Fruit fly (Drosophila melanogaster) whole organism, embryonic: ENCODE measurements around the gene PH4alphaNE3.

Source experiments
- Ada2b ChIP-seq: fragments of 200-800 bp; sonication (Bioruptor generic); IDR thresholded peaks from 2 replicates; pipeline ENCODE4 v1.3.6; 2022; ENCODE audit warnings: missing biosample characterization, missing genetic modification characterization
- Atf3 ChIP-seq: fragments of 200-800 bp; sonication (Bioruptor generic); optimal IDR thresholded peaks from 3 replicates; lab custom pipeline; 2016; ENCODE audit warnings: missing biosample characterization, missing genetic modification characterization
- CG10654 ChIP-seq: fragments of 200-800 bp; sonication (Bioruptor generic); optimal IDR thresholded peaks from 2 replicates; lab custom pipeline; 2016; ENCODE audit warnings: missing biosample characterization, missing genetic modification characterization
- CG10959 ChIP-seq: fragments of 200-800 bp; sonication (Bioruptor generic); IDR thresholded peaks from 2 replicates; pipeline ENCODE4 v1.3.6; 2022; ENCODE audit warnings: missing biosample characterization, missing genetic modification characterization
- CG11504 ChIP-seq: fragments of 200-800 bp; sonication (Bioruptor generic); optimal IDR thresholded peaks from 3 replicates; lab custom pipeline; 2019; ENCODE audit warnings: missing biosample characterization, mild to moderate bottlenecking, missing genetic modification characterization, moderate library complexity
- CG14014 ChIP-seq: fragments of 200-800 bp; sonication (Bioruptor generic); IDR thresholded peaks from 2 replicates; pipeline ENCODE4 v1.3.6; 2022; ENCODE audit warnings: missing biosample characterization, missing genetic modification characterization
- CG1603 ChIP-seq: fragments of 200-800 bp; sonication (Bioruptor generic); optimal IDR thresholded peaks from 2 replicates; lab custom pipeline; 2019; ENCODE audit warnings: missing biosample characterization, mild to moderate bottlenecking, missing genetic modification characterization, moderate library complexity
- CG17359 ChIP-seq: fragments of 200-800 bp; sonication (Bioruptor generic); optimal IDR thresholded peaks from 3 replicates; lab custom pipeline; 2018; ENCODE audit warnings: missing biosample characterization, mild to moderate bottlenecking, missing genetic modification characterization, moderate library complexity
- CG34376 ChIP-seq: fragments of 200-800 bp; sonication (Bioruptor generic); optimal IDR thresholded peaks from 2 replicates; lab custom pipeline; 2018; ENCODE audit warnings: missing biosample characterization, mild to moderate bottlenecking, missing genetic modification characterization
- CG5180 ChIP-seq: fragments of 200-800 bp; sonication (Bioruptor generic); optimal IDR thresholded peaks from 3 replicates; lab custom pipeline; 2017; ENCODE audit warnings: missing biosample characterization, missing genetic modification characterization, mild to moderate bottlenecking, moderate library complexity, missing genetic modification reagents
- CG6854 ChIP-seq: fragments of 200-800 bp; sonication (Bioruptor generic); optimal IDR thresholded peaks from 3 replicates; lab custom pipeline; 2017; ENCODE audit warnings: missing biosample characterization, mild to moderate bottlenecking, missing genetic modification characterization
- CG8290 ChIP-seq, 3 experiments: fragments of 200-800 bp; sonication (Bioruptor generic); optimal IDR thresholded peaks; 2 replicates each; lab custom pipeline; 2016 to 2019; ENCODE audit warnings: missing biosample characterization in 3 of 3, missing genetic modification characterization in 3 of 3, mild to moderate bottlenecking in 2 of 3, moderate library complexity in 1 of 3
- CoRest ChIP-seq: fragments of 200-800 bp; sonication (Bioruptor generic); optimal IDR thresholded peaks from 3 replicates; lab custom pipeline; 2018; ENCODE audit warnings: missing biosample characterization, mild to moderate bottlenecking, missing genetic modification characterization, moderate library complexity
- D19B ChIP-seq: fragments of 200-800 bp; sonication (Bioruptor generic); optimal IDR thresholded peaks from 2 replicates; lab custom pipeline; 2017; ENCODE audit warnings: missing biosample characterization, mild to moderate bottlenecking, missing genetic modification characterization
- Deaf1 ChIP-seq: fragments of 200-800 bp; optimal IDR thresholded peaks from 3 replicates; lab custom pipeline; 2019; ENCODE audit warnings: missing biosample characterization, mild to moderate bottlenecking, missing genetic modification characterization, moderate library complexity
- E2f1 ChIP-seq: fragments of 200-800 bp; sonication (Bioruptor generic); IDR thresholded peaks from 2 replicates; pipeline ENCODE4 v1.3.6; 2022; ENCODE audit warnings: missing biosample characterization, missing genetic modification characterization
- ERR ChIP-seq: fragments of 200-800 bp; sonication (Bioruptor generic); optimal IDR thresholded peaks from 2 replicates; lab custom pipeline; 2016; ENCODE audit warnings: missing biosample characterization, missing genetic modification characterization
- Fer3 ChIP-seq: fragments of 200-800 bp; sonication (Bioruptor generic); optimal IDR thresholded peaks from 2 replicates; lab custom pipeline; 2018; ENCODE audit warnings: missing biosample characterization, mild to moderate bottlenecking, missing genetic modification characterization, moderate library complexity
- HLHmδ ChIP-seq: fragments of 200-800 bp; sonication (Bioruptor generic); optimal IDR thresholded peaks from 2 replicates; lab custom pipeline; 2018; ENCODE audit warnings: missing biosample characterization, mild to moderate bottlenecking, missing genetic modification characterization, moderate library complexity
- MTF-1 ChIP-seq: fragments of 200-800 bp; sonication (Bioruptor generic); optimal IDR thresholded peaks from 2 replicates; lab custom pipeline; 2018; ENCODE audit warnings: missing biosample characterization, mild to moderate bottlenecking, missing genetic modification characterization, borderline replicate concordance
- Myb ChIP-seq: fragments of 200-800 bp; sonication (Bioruptor generic); optimal IDR thresholded peaks from 2 replicates; lab custom pipeline; 2016; ENCODE audit warnings: missing biosample characterization, missing genetic modification characterization
- Rx ChIP-seq: fragments of 200-800 bp; sonication (Bioruptor generic); IDR thresholded peaks from 2 replicates; pipeline ENCODE4 v1.3.6; 2022; ENCODE audit warnings: missing biosample characterization, missing genetic modification characterization
- Spps ChIP-seq: fragments of 200-800 bp; sonication (Bioruptor generic); optimal IDR thresholded peaks from 2 replicates; lab custom pipeline; 2018; ENCODE audit warnings: missing biosample characterization, mild to moderate bottlenecking, missing genetic modification characterization
- Sry-β ChIP-seq: fragments of 200-800 bp; sonication (Bioruptor generic); optimal IDR thresholded peaks from 2 replicates; lab custom pipeline; 2018; ENCODE audit warnings: missing biosample characterization, mild to moderate bottlenecking, missing genetic modification characterization, moderate library complexity
- Sry-δ ChIP-seq: fragments of 200-800 bp; sonication (Bioruptor generic); optimal IDR thresholded peaks from 2 replicates; lab custom pipeline; 2016; ENCODE audit warnings: missing biosample characterization, missing genetic modification characterization
- Tbp ChIP-seq: fragments of >200 bp; optimal IDR thresholded peaks from 2 replicates; lab custom pipeline; 2018; ENCODE audit warnings: missing biosample characterization, missing genetic modification characterization
- ara ChIP-seq: fragments of 200-800 bp; sonication (Bioruptor generic); IDR thresholded peaks from 2 replicates; pipeline ENCODE4 v1.3.6; 2022; ENCODE audit warnings: missing biosample characterization, missing genetic modification characterization
- ato ChIP-seq: fragments of 200-800 bp; sonication (Bioruptor generic); IDR thresholded peaks from 2 replicates; pipeline ENCODE4 v1.3.6; 2022; ENCODE audit warnings: missing biosample characterization, missing genetic modification characterization; ENCODE audit not compliant: partially characterized antibody
- bcd ChIP-seq: fragments of 200-800 bp; sonication (Bioruptor generic); optimal IDR thresholded peaks from 2 replicates; lab custom pipeline; 2017; ENCODE audit warnings: missing biosample characterization, mild to moderate bottlenecking, missing genetic modification characterization
- bsh ChIP-seq, 2 experiments: fragments of 200-800 bp; sonication (Bioruptor generic); optimal IDR thresholded peaks; 2 replicates each; lab custom pipeline; 2017 to 2018; ENCODE audit warnings: mild to moderate bottlenecking in 2 of 2, missing biosample characterization in 2 of 2, missing genetic modification characterization in 2 of 2, moderate library complexity in 1 of 2
- cato ChIP-seq: fragments of 200-800 bp; sonication (Bioruptor generic); optimal IDR thresholded peaks from 2 replicates; lab custom pipeline; 2016; ENCODE audit warnings: missing biosample characterization, missing genetic modification characterization, borderline replicate concordance
- ci ChIP-seq: fragments of 200-800 bp; sonication (Bioruptor generic); IDR thresholded peaks from 3 replicates; pipeline ENCODE4 v1.3.6; 2022; ENCODE audit warnings: missing biosample characterization, missing genetic modification characterization
- dysf ChIP-seq: fragments of 200-800 bp; sonication (Bioruptor generic); IDR thresholded peaks from 3 replicates; pipeline ENCODE4 v1.3.6; 2022; ENCODE audit warnings: missing biosample characterization, missing genetic modification characterization
- emc ChIP-seq: fragments of 200-800 bp; sonication (Bioruptor generic); optimal IDR thresholded peaks from 2 replicates; lab custom pipeline; 2016; ENCODE audit warnings: missing biosample characterization, missing genetic modification characterization
- esg ChIP-seq: fragments of 200-800 bp; sonication (Bioruptor generic); conservative IDR thresholded peaks from 2 replicates; pipeline ENCODE4 v1.3.6; 2022; ENCODE audit warnings: missing biosample characterization, missing genetic modification characterization
- eyg ChIP-seq: fragments of 200-800 bp; sonication (Bioruptor generic); optimal IDR thresholded peaks from 3 replicates; lab custom pipeline; 2016; ENCODE audit warnings: missing biosample characterization, missing genetic modification characterization
- grn ChIP-seq: fragments of 200-800 bp; sonication (Bioruptor generic); optimal IDR thresholded peaks from 3 replicates; lab custom pipeline; 2017; ENCODE audit warnings: missing biosample characterization, missing genetic modification characterization
- jigr1 ChIP-seq: fragments of 200-800 bp; sonication (Bioruptor generic); IDR thresholded peaks from 3 replicates; pipeline ENCODE4 v1.3.6; 2022; ENCODE audit warnings: missing biosample characterization, missing genetic modification characterization
- kni ChIP-seq: fragments of 200-800 bp; sonication (Bioruptor generic); optimal IDR thresholded peaks from 3 replicates; lab custom pipeline; 2017; ENCODE audit warnings: mild to moderate bottlenecking, missing biosample characterization, missing genetic modification reagents, missing genetic modification characterization
- nom ChIP-seq: fragments of 200-800 bp; sonication (Bioruptor generic); optimal IDR thresholded peaks from 2 replicates; lab custom pipeline; 2017; ENCODE audit warnings: missing biosample characterization, missing genetic modification characterization, mild to moderate bottlenecking, moderate library complexity, missing genetic modification reagents
- pan ChIP-seq, 4 experiments: fragments of >200 bp in 3 of 4; fragments of 200-800 bp in 1 of 4; sonication (Bioruptor generic) in 1 of 4; optimal IDR thresholded peaks in 3 of 4; IDR thresholded peaks in 1 of 4; 2 replicates each; pipeline versions ENCODE4 v1.3.6 to Lab custom; 2017 to 2022; ENCODE audit warnings: missing biosample characterization in 2 of 4, missing genetic modification characterization in 2 of 4, mixed read lengths in 1 of 4
- peb ChIP-seq: fragments of 200-800 bp; sonication (Bioruptor generic); IDR thresholded peaks from 2 replicates; pipeline ENCODE4 v1.3.6; 2022; ENCODE audit warnings: missing biosample characterization, missing genetic modification characterization
- pros ChIP-seq: fragments of 200-800 bp; sonication (Bioruptor generic); optimal IDR thresholded peaks from 3 replicates; lab custom pipeline; 2019; ENCODE audit warnings: missing biosample characterization, mild to moderate bottlenecking, missing genetic modification characterization, moderate library complexity
- repo ChIP-seq: fragments of 200-800 bp; sonication (Bioruptor generic); optimal IDR thresholded peaks from 2 replicates; lab custom pipeline; 2016; ENCODE audit warnings: missing biosample characterization, missing genetic modification characterization
- rib ChIP-seq: fragments of 200-800 bp; sonication (Bioruptor generic); IDR thresholded peaks from 2 replicates; pipeline ENCODE4 v1.3.6; 2022; ENCODE audit warnings: missing biosample characterization, missing genetic modification characterization
- run ChIP-seq: fragments of 200-800 bp; sonication (Bioruptor generic); optimal IDR thresholded peaks from 3 replicates; lab custom pipeline; 2018; ENCODE audit warnings: missing biosample characterization, mild to moderate bottlenecking, missing genetic modification characterization
- trh ChIP-seq: fragments of 200-800 bp; sonication (Bioruptor generic); optimal IDR thresholded peaks from 2 replicates; lab custom pipeline; 2016; ENCODE audit warnings: missing biosample characterization, missing genetic modification characterization
- unpg ChIP-seq: fragments of 200-800 bp; sonication (Bioruptor generic); optimal IDR thresholded peaks from 3 replicates; lab custom pipeline; 2018; ENCODE audit warnings: missing biosample characterization, mild to moderate bottlenecking, missing genetic modification characterization, moderate library complexity

Gene PH4alphaNE3

dm6 chr3R:30561207-30561606 is 42.8 kb upstream of the PH4alphaNE3 start (continued):
- no peak for TF ChIP-seq ato (GFP tag; lab: Robert Waterston, UW)
- peak; percentile 34; the same call in 1 of the 2 replicates for TF ChIP-seq CG14014
- no peak for TF ChIP-seq pan (optimal IDR thresholded peaks at IDR 0.05; lab: Kevin White, UChicago)
- no peak for TF ChIP-seq pan (GFP tag; optimal IDR thresholded peaks at IDR 0.05 in 1 of 2, IDR thresholded peaks at IDR 0.05 in 1 of 2)
- TF ChIP-seq CoRest (tag; lab: Kevin White, UChicago) = no peak
- peak; percentile 10 for TF ChIP-seq CG1603 (tag; lab: Kevin White, UChicago)

DNA sequence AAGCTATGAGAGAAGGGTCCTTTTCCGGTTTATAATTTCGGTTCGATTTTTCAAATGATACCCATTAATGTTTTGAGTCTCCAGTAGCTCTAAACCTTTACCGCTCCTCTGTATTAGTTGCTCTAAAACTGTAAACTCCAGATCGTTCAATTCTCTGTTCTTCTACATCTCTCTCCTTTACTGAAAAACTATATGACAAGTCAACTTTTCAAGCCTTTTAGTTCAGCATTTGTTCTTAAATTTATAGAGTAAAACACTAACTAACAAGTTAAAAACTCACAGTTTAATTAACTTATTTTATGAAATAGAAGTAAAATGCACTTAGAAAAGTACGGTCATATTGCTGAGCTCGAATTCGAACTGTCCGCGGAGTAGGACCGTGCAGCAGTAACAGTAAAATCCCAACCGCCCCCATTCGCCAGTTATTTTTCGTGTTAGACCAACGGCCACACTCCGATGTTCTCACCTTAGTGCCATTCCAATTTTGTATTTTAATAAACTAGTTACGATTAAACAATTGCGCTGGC is 41.2 kb upstream of the PH4alphaNE3 start:
- no peak for TF ChIP-seq CG34376 (GFP tag; lab: Kevin White, UChicago)
- no peak for TF ChIP-seq cato (GFP tag; lab: Kevin White, UChicago)
- no peak for TF ChIP-seq CG5180 (GFP tag; lab: Kevin White, UChicago)
- TF ChIP-seq kni (GFP tag; lab: Kevin White, UChicago) = no peak
- no peak for TF ChIP-seq nom (GFP tag; lab: Kevin White, UChicago)
- TF ChIP-seq Sry-β (GFP tag; lab: Kevin White, UChicago) = no peak
- TF ChIP-seq HLHmδ (GFP tag; lab: Kevin White, UChicago) = no peak
- TF ChIP-seq grn (GFP tag; lab: Kevin White, UChicago) = no peak
- TF ChIP-seq ci = no peak
- TF ChIP-seq CG6854 = no peak
- TF ChIP-seq peb (GFP tag; lab: Robert Waterston, UW) = no peak
- TF ChIP-seq D19B (GFP tag; lab: Kevin White, UChicago) = peak; percentile 56
- no peak for TF ChIP-seq repo (GFP tag; lab: Kevin White, UChicago)
- TF ChIP-seq Sry-δ (GFP tag; lab: Kevin White, UChicago) = peak; percentile 22
- TF ChIP-seq trh (GFP tag; lab: Kevin White, UChicago) = no peak
- TF ChIP-seq ara = no peak
- TF ChIP-seq CG8290 (GFP tag; optimal IDR thresholded peaks at IDR 0.05; lab: Kevin White, UChicago) = no peak
- peak in 1 of 2 experiments; percentile 44 for TF ChIP-seq CG8290 (tag; optimal IDR thresholded peaks at IDR 0.05; lab: Kevin White, UChicago)
- TF ChIP-seq MTF-1 (GFP tag; lab: Kevin White, UChicago) = no peak
- no peak for TF ChIP-seq esg (GFP tag; lab: Robert Waterston, UW)
- no peak for TF ChIP-seq unpg (GFP tag; lab: Kevin White, UChicago)
- no peak for TF ChIP-seq ERR (GFP tag; lab: Kevin White, UChicago)
- no peak for TF ChIP-seq Myb
- TF ChIP-seq CG10654 (GFP tag; lab: Kevin White, UChicago) = no peak
- no peak for TF ChIP-seq run (tag; lab: Kevin White, UChicago)
- no peak for TF ChIP-seq rib (GFP tag; lab: Robert Waterston, UW)
- no peak for TF ChIP-seq pros (GFP tag; lab: Kevin White, UChicago)
- no peak for TF ChIP-seq CG10959 (GFP tag; lab: Robert Waterston, UW)
- TF ChIP-seq eyg (GFP tag; lab: Kevin White, UChicago) = no peak
- TF ChIP-seq CG11504 (tag; lab: Kevin White, UChicago) = peak; percentile 25
- TF ChIP-seq CG17359 (tag; lab: Kevin White, UChicago) = no peak
- no peak for TF ChIP-seq E2f1 (GFP tag; lab: Robert Waterston, UW)
- TF ChIP-seq Atf3 = peak; percentile 18
- TF ChIP-seq Spps (tag; lab: Kevin White, UChicago) = no peak
- no peak for TF ChIP-seq Ada2b (GFP tag; lab: Robert Waterston, UW)
- TF ChIP-seq Tbp (GFP tag; lab: Kevin White, UChicago) = no peak
- TF ChIP-seq jigr1 (GFP tag; lab: Robert Waterston, UW) = no peak
- no peak for TF ChIP-seq bcd (GFP tag; lab: Kevin White, UChicago)
- no peak for TF ChIP-seq Fer3 (tag; lab: Kevin White, UChicago)
- no peak for TF ChIP-seq emc
- no peak for TF ChIP-seq Deaf1
- TF ChIP-seq Rx (GFP tag; lab: Robert Waterston, UW) = no peak
- TF ChIP-seq bsh (GFP tag; optimal IDR thresholded peaks at IDR 0.05; lab: Kevin White, UChicago) = no peak
- no peak for TF ChIP-seq dysf (GFP tag; lab: Robert Waterston, UW)
